Fruit fly (Drosophila melanogaster) whole organism, pupa: Measurements from ENCODE around the gene RpL28.

Experiments used
- CG9948 ChIP-seq: fragments of 200-800 bp; sonication (Bioruptor generic); optimal IDR thresholded peaks from 2 replicates; lab custom pipeline; 2018; ENCODE audit warnings: missing biosample characterization, mild to moderate bottlenecking, missing genetic modification characterization, moderate library complexity
- fd96Ca ChIP-seq: fragments of 200-800 bp; sonication (Bioruptor generic); IDR thresholded peaks from 3 replicates; pipeline ENCODE4 v1.3.6; 2022; ENCODE audit warnings: missing biosample characterization, missing genetic modification characterization

DNA sequence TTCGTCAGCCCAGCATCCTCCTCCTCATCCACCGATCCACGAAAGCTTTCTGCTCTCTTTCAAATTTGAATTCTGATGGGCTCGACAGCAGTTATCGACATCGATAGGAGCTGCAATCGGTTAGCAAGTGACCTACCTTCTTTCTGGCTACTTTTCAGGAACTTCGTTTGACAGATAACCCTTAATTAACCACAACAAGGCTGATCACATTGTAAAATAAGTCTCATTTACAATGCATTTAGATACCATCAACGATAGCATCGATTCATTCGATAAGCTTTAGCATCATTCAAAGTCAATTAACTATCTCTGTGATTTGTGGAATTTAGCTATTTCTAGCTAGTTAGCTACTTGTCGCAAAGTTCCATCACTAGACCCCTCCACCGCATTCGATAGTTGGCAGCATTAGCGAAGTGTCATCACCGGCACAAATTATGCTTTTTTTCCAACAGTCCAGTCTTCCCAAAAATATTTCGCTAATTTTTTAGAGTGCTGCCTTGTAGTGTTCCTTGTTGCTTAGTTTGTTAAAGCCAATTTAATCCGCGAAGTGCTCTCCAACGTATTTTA is 44.1 kb downstream of the RpL28 start, which contains the start of the genes MnM and Girdin:
- no peak for TF ChIP-seq CG9948 (tag; lab: Kevin White, UChicago)
- 0 out of 3 replicates have a peak, but pooled peaks have one; percentile 53 for TF ChIP-seq fd96Ca (GFP tag; lab: Robert Waterston, UW)
